Worm (Caenorhabditis elegans) whole organism, L4/young adult: ENCODE data around the gene Y54G11A.19.

Experiments used
- W03F9.2 ChIP-seq: fragments of 150-350 bp; optimal IDR thresholded peaks from 2 replicates; lab custom pipeline; 2014; ENCODE audit warnings: missing biosample characterization, missing genetic modification characterization
- dao-5 ChIP-seq: sonication (generic microtip); optimal IDR thresholded peaks from 2 replicates; lab custom pipeline; 2016; ENCODE audit warnings: missing genotype, missing genetic modification characterization, moderate library complexity, missing compliant biosample characterization
- him-1 ChIP-seq: sonication (generic microtip); optimal IDR thresholded peaks from 2 replicates; lab custom pipeline; 2016; ENCODE audit warnings: missing genotype, missing genetic modification reagents, missing genetic modification characterization, missing compliant biosample characterization

The Y54G11A.19 gene

DNA sequence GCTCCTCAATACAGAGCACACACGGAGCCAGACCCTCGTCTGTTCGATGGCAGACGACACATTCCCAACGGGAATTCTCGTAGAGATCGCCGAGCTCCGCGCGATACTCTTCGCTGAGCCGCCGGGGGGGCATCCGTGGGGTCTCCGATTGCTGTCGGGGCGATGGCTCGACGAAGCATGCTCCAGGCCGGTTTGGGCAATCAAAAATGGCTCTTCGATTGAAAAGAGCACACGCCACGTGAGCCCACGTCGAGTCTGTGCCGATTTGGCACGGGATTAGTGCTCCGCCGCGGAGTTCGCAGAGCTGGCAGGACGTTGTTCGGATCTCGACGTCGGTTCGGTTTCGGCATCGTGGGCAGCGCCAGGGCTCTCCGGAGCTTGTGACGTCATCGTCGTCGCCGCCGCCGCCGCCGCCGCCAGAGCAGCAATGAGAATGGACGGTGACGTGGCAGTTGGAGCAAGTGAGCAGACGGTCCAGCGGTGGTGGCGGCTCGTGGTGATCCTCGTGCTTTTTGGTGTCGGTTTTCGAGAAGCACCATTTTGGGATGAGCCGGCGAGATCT lies 19.4 kb downstream of the Y54G11A.19 start:
- TF ChIP-seq him-1 (no peak), dao-5 (tag; lab: Kevin White, UChicago) (no peak), W03F9.2 (tag; lab: Kevin White, UChicago) (no peak)

DNA sequence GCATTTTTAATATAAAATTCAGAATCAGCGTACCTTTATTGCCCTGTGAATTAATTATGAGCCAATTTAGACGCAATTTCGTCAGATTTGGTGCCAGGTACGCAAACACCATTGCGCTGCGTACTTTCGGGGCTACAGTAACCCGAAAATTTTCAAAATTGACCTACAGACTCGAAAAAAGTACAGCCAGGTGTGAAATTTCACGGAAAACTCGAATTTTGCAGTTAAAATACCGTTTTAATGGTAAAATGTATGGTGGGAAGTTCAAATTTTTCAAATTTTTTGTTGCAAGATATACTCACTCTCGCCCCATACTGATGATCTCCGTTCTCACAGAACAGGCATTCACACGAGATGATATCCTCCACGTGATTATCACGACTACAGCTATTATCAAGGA lies 20.1 kb downstream of the Y54G11A.19 start:
- no peak for TF ChIP-seq W03F9.2 (tag; lab: Kevin White, UChicago)
- TF ChIP-seq dao-5 (tag; lab: Kevin White, UChicago) = no peak
- no peak for TF ChIP-seq him-1

DNA sequence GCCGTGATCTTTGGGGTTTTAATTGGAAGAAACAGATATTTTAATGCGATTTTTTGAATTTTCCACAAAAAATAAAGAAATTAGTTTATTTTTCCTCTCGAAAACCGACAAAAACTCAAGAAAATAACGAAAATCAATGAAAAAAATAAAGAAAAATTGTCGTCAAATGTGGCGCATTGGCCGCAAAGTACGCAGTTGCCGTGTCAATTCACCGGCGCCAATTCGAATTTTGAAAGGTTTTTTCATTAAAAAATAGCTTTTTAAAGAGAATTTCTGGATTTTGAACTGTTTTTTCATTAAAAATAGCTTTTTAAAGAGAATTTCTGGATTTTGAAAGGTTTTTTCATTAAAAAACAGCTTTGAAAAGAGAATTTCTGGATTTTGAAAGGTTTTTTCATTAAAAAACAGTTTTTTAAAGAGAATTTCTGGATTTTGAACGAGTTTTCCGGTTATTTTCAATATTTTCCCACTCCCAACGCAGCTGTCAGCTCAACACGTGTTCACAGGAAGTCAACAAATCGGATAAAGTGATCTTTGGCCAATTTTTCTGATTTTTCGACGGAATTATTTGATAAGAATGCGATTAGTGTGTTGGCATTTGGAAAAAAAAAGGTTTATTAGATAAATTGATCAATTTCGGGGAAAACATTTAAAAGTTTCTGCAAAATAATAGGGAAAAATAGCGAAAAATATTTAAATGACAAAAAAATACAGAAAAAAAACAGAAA lies 22.1 kb downstream of the Y54G11A.19 start:
- TF ChIP-seq W03F9.2 (tag; lab: Kevin White, UChicago) (no peak), dao-5 (tag; lab: Kevin White, UChicago) (no peak), him-1 (no peak)

DNA sequence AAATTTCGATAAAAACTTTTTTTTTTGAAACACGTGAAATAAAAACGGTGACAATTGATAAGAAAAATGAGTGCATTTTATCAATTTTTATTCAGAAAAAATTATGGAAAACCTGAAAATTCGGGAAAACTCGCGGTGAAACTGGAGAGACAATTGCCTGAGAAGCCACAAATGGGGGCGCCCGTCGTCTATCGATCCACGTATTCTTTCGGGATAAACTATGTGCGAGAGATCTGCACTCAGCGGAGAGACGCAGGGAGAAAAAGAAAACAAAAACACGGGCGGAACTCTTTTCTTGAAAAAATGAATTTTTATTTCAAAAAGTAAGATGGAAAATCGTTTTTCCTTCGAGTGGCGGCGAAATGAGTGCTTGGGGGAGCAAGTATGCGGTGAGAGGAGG lies 22.8 kb downstream of the Y54G11A.19 start, which contains the start of gene men-1:
men-1 (minus strand) TSS at position 242 of the 400 bp plus-strand sequence.
- TF ChIP-seq him-1 (no peak), dao-5 (tag; lab: Kevin White, UChicago) (no peak), W03F9.2 (tag; lab: Kevin White, UChicago) (no peak)

DNA sequence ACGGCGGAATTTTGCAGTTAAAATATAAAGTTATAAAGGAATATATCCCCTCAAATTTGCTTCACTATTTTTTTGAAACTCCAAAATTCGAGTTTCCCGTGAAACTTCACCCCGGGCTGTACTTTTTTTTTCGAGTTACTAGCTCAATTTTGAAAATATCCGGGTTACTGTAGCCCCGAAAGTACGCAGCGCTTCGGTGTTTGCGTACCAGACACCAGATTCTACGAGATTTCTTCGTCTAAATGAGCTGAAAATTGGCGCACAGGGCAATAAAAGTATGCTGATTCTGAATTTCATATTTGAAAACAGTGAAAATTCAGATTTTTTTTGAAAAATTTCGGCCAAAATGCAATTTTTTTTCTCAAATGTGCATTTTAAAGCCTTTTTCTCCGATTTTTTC lies 25.7 kb downstream of the Y54G11A.19 start:
- TF ChIP-seq W03F9.2 (tag; lab: Kevin White, UChicago) (no peak), him-1 (no peak), dao-5 (tag; lab: Kevin White, UChicago) (no peak)

DNA sequence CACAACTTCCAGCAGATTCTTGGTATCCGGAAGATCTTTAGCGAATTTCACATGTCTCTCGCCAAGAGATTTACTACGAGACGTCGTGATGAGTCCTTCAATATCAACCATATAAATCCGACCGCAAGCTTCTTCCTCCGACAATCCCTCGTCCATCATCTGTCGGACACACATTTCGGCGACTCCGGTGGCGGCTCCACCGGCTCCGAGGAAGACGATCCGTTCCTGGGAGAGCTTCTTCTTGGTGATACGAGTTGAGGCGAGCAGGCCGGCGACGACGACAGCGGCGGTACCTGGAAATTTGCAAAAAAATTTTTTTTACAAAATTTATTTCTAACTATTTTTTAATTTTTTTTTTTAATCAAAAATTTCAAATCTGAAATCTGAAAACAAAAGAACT lies 26.6 kb downstream of the Y54G11A.19 start:
- TF ChIP-seq W03F9.2 (tag; lab: Kevin White, UChicago) (no peak), dao-5 (tag; lab: Kevin White, UChicago) (no peak), him-1 (no peak)

DNA sequence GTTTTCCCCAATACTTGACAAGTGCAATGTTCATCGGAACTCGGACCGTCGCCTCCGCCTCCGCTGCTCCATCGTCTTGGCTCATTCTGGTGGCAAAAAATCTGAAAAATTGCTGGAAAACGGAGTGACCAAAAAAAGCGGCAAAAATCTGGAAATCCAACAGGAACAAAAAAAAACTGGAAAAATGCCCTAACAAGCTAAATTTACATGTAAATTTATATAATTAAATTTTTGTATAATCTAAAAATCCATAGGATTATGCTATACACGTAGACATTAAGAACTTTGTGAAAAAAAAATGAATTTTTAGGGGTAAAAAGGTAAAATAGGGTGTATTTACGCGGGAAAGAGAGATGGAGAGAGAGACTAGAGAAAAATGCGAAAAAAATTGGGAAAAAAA lies 30.5 kb downstream of the Y54G11A.19 start, which contains the start of gene Y48B6A.13:
Y48B6A.13 (minus strand) TSS at position 101 of the 400 bp plus-strand sequence.
- TF ChIP-seq W03F9.2 (tag; lab: Kevin White, UChicago) (no peak), dao-5 (tag; lab: Kevin White, UChicago) (no peak), him-1 (no peak)

DNA sequence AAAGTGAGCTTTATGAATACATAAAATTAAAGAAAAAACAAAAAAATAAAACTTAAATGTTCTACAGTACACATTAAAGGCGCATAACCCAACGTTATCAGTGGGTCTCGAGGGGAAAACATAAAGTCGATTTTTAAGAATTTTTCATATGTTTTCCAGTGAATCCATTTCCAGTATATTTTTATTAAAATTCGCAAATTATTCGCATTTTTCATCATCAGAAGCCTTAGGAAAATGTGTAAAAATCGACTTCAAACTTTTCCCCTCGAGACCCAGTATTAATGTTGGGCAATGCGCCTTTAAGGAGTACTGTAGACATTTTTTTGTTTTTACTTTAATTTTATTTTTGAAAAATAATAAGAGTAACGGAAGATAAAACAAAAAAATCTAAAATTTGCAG lies 38.5 kb downstream of the Y54G11A.19 start:
- no peak for TF ChIP-seq W03F9.2 (tag; lab: Kevin White, UChicago)
- no peak for TF ChIP-seq dao-5 (tag; lab: Kevin White, UChicago)
- TF ChIP-seq him-1 = no peak

DNA sequence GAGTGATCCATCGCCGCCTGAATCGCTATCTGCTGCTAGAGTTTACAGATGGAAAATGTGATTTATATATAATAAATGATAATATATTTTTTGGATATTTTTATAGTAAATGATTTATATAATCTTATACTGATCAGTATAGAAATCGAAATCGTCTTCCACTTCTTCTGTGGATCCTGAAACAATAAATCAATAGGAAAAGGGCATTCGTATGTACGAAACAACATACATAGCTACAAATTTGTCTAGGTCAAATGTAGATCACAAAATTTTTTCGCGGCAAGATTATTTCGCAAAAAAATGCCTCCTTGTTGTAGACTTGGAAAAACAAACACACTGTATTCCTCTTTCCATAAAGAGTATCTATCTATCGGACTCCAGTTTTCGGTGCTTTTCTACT lies 42.6 kb downstream of the Y54G11A.19 start, which contains the start of gene Y48B6A.10:
Y48B6A.10 (plus strand) TSS at position 301 of the 400 bp plus-strand sequence.
- TF ChIP-seq W03F9.2 (tag; lab: Kevin White, UChicago) = no peak

DNA sequence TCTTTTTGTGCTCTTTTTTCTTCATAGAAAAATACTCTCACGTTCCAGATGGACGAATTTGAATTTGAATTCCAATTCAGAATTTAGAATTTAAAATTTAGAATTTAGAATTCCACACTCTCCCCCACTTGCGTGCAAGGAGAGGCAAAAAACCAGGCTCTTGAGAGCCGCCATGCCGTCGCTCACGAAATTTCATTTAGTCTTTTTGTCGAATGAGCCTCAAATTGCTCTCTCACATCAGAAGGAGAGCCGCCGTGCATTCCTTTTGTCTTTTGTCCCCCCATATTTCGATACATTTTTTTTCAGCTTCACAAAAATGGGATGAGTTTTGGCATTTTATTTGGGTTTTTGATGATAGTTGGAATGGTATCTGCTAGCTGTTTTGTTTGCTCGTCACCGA lies 45.6 kb downstream of the Y54G11A.19 start, which contains the start of gene hot-7:
hot-7 (plus strand) TSS at position 301 of the 400 bp plus-strand sequence.
- TF ChIP-seq dao-5 (tag; lab: Kevin White, UChicago) = no peak
